Worm (Caenorhabditis elegans) whole organism, late embryonic: ENCODE measurements around the gene ZK512.10.

ENCODE experiments used
- C08G9.2 ChIP-seq: sonication (generic microtip); optimal IDR thresholded peaks from 2 replicates; lab custom pipeline; 2016; ENCODE audit warnings: mild to moderate bottlenecking, missing genetic modification characterization, moderate library complexity, missing compliant biosample characterization
- C38D4.7 ChIP-seq: fragments of 200-800 bp; sonication (Bioruptor generic); optimal IDR thresholded peaks from 2 replicates; lab custom pipeline; 2018; ENCODE audit warnings: mild to moderate bottlenecking, missing genetic modification characterization, moderate library complexity, missing compliant biosample characterization
- T23F11.4 ChIP-seq: fragments of 200-800 bp; sonication (Bioruptor generic); optimal IDR thresholded peaks from 2 replicates; lab custom pipeline; 2018; ENCODE audit warnings: mild to moderate bottlenecking, missing genetic modification characterization, missing compliant biosample characterization
- ahr-1 ChIP-seq: sonication (generic microtip); optimal IDR thresholded peaks from 2 replicates; lab custom pipeline; 2016; ENCODE audit warnings: missing genetic modification characterization, missing compliant biosample characterization
- ama-1 ChIP-seq: fragments of 150-350 bp; optimal IDR thresholded peaks from 2 replicates; lab custom pipeline; 2014
- ceh-18 ChIP-seq: sonication (generic microtip); optimal IDR thresholded peaks from 2 replicates; lab custom pipeline; 2016; ENCODE audit warnings: missing genetic modification characterization, missing compliant biosample characterization
- ceh-2 ChIP-seq: sonication (generic microtip); optimal IDR thresholded peaks from 2 replicates; lab custom pipeline; 2016; ENCODE audit warnings: missing genotype, missing genetic modification characterization, missing compliant biosample characterization
- ceh-24 ChIP-seq: sonication (generic microtip); optimal IDR thresholded peaks from 2 replicates; lab custom pipeline; 2016; ENCODE audit warnings: mild to moderate bottlenecking, missing genetic modification characterization, missing compliant biosample characterization
- ceh-30 ChIP-seq: fragments of 150-350 bp; optimal IDR thresholded peaks from 2 replicates; lab custom pipeline; 2014; ENCODE audit warnings: missing biosample characterization, missing genetic modification characterization
- ceh-31 ChIP-seq: sonication (generic microtip); optimal IDR thresholded peaks from 2 replicates; lab custom pipeline; 2016; ENCODE audit warnings: missing genetic modification characterization, missing compliant biosample characterization
- ceh-48 ChIP-seq: sonication (generic microtip); optimal IDR thresholded peaks from 2 replicates; lab custom pipeline; 2016; ENCODE audit warnings: missing genetic modification characterization, inconsistent platforms, missing compliant biosample characterization
- ceh-6 ChIP-seq: fragments of 200-800 bp; sonication (Bioruptor generic); optimal IDR thresholded peaks from 2 replicates; lab custom pipeline; 2018; ENCODE audit warnings: mild to moderate bottlenecking, missing genetic modification characterization, missing compliant biosample characterization
- ceh-9 ChIP-seq: sonication (generic microtip); optimal IDR thresholded peaks from 2 replicates; lab custom pipeline; 2016; ENCODE audit warnings: mild to moderate bottlenecking, missing genetic modification characterization, inconsistent platforms, missing compliant biosample characterization
- che-1 ChIP-seq: sonication (generic microtip); optimal IDR thresholded peaks from 2 replicates; lab custom pipeline; 2016; ENCODE audit warnings: mild to moderate bottlenecking, missing genetic modification characterization, missing compliant biosample characterization
- dmd-4 ChIP-seq: sonication (generic microtip); optimal IDR thresholded peaks from 2 replicates; lab custom pipeline; 2016; ENCODE audit warnings: borderline replicate concordance, missing genetic modification characterization, missing compliant biosample characterization
- dve-1 ChIP-seq: sonication (generic microtip); optimal IDR thresholded peaks from 2 replicates; lab custom pipeline; 2017; ENCODE audit warnings: antibody characterized with exemption, mild to moderate bottlenecking, missing genetic modification characterization, missing compliant biosample characterization
- elt-4 ChIP-seq: sonication (generic microtip); optimal IDR thresholded peaks from 2 replicates; lab custom pipeline; 2016; ENCODE audit warnings: missing genetic modification characterization, missing compliant biosample characterization
- eyg-1 ChIP-seq: sonication (generic microtip); optimal IDR thresholded peaks from 2 replicates; lab custom pipeline; 2016; ENCODE audit warnings: missing genotype, missing genetic modification characterization, missing compliant biosample characterization
- fkh-10 ChIP-seq: fragments of 150-350 bp; optimal IDR thresholded peaks from 2 replicates; lab custom pipeline; 2014; ENCODE audit warnings: missing biosample characterization, missing genetic modification reagents, missing genetic modification characterization
- fkh-6 ChIP-seq: sonication (generic microtip); optimal IDR thresholded peaks from 2 replicates; lab custom pipeline; 2016; ENCODE audit warnings: missing genetic modification characterization, missing compliant biosample characterization
- gmeb-2 ChIP-seq: sonication (generic microtip); optimal IDR thresholded peaks from 2 replicates; lab custom pipeline; 2016; ENCODE audit warnings: missing genetic modification characterization, inconsistent platforms, missing compliant biosample characterization
- hlh-30 ChIP-seq: sonication (generic microtip); optimal IDR thresholded peaks from 2 replicates; lab custom pipeline; 2017; ENCODE audit warnings: antibody characterized with exemption, missing genetic modification characterization, missing compliant biosample characterization; ENCODE audit not compliant: insufficient read depth
- hlh-6 ChIP-seq: sonication (generic microtip); optimal IDR thresholded peaks from 2 replicates; lab custom pipeline; 2016; ENCODE audit warnings: missing genotype, missing genetic modification characterization, missing compliant biosample characterization
- hlh-8 ChIP-seq: sonication (generic microtip); optimal IDR thresholded peaks from 2 replicates; lab custom pipeline; 2016; ENCODE audit warnings: missing genotype, missing genetic modification characterization, missing compliant biosample characterization
- lim-6 ChIP-seq: sonication (generic microtip); optimal IDR thresholded peaks from 2 replicates; lab custom pipeline; 2016; ENCODE audit warnings: missing genetic modification characterization, missing compliant biosample characterization
- lin-11 ChIP-seq: fragments of 200-800 bp; sonication (Bioruptor generic); optimal IDR thresholded peaks from 2 replicates; lab custom pipeline; 2018; ENCODE audit warnings: mild to moderate bottlenecking, missing genetic modification characterization, missing compliant biosample characterization
- madf-2 ChIP-seq: sonication (generic microtip); optimal IDR thresholded peaks from 2 replicates; lab custom pipeline; 2017; ENCODE audit warnings: missing genetic modification characterization, missing compliant biosample characterization
- nfya-1 ChIP-seq: sonication (generic microtip); optimal IDR thresholded peaks from 2 replicates; lab custom pipeline; 2017; ENCODE audit warnings: missing genetic modification characterization, mild to moderate bottlenecking, missing compliant biosample characterization, antibody characterized with exemption, moderate library complexity
- nhr-11 ChIP-seq: fragments of 150-350 bp; optimal IDR thresholded peaks from 2 replicates; lab custom pipeline; 2014; ENCODE audit warnings: missing biosample characterization, missing genetic modification characterization
- nhr-232 ChIP-seq: sonication (generic microtip); optimal IDR thresholded peaks from 2 replicates; lab custom pipeline; 2016; ENCODE audit warnings: missing genetic modification characterization, missing compliant biosample characterization
- odd-2 ChIP-seq: sonication (generic microtip); optimal IDR thresholded peaks from 2 replicates; lab custom pipeline; 2017; ENCODE audit warnings: antibody characterized with exemption, mild to moderate bottlenecking, missing genetic modification characterization, missing compliant biosample characterization
- pag-3 ChIP-seq: sonication (generic microtip); optimal IDR thresholded peaks from 2 replicates; lab custom pipeline; 2016; ENCODE audit warnings: missing compliant biosample characterization, missing genetic modification characterization, borderline replicate concordance
- pax-1 ChIP-seq: fragments of 150-350 bp; optimal IDR thresholded peaks from 2 replicates; lab custom pipeline; 2014; ENCODE audit warnings: missing biosample characterization, missing genetic modification characterization
- pha-2 ChIP-seq: sonication (generic microtip); optimal IDR thresholded peaks from 2 replicates; lab custom pipeline; 2017; ENCODE audit warnings: mild to moderate bottlenecking, missing genetic modification characterization, missing compliant biosample characterization
- rnt-1 ChIP-seq: sonication (generic microtip); optimal IDR thresholded peaks from 2 replicates; lab custom pipeline; 2016; ENCODE audit warnings: missing genetic modification characterization, missing compliant biosample characterization
- sdc-2 ChIP-seq: sonication (generic microtip); optimal IDR thresholded peaks from 2 replicates; lab custom pipeline; 2016; ENCODE audit warnings: missing genotype, missing genetic modification characterization, missing compliant biosample characterization
- syd-9 ChIP-seq: sonication (generic microtip); optimal IDR thresholded peaks from 2 replicates; lab custom pipeline; 2016; ENCODE audit warnings: mild to moderate bottlenecking, missing genetic modification characterization, moderate library complexity, missing compliant biosample characterization
- tbx-7 ChIP-seq: sonication (generic microtip); optimal IDR thresholded peaks from 2 replicates; lab custom pipeline; 2016; ENCODE audit warnings: missing genotype, missing genetic modification characterization, missing compliant biosample characterization
- unc-3 ChIP-seq, 2 experiments: fragments of 200-800 bp in 1 of 2; sonication (Bioruptor generic) in 1 of 2; sonication (generic microtip) in 1 of 2; conservative IDR thresholded peaks in 1 of 2; optimal IDR thresholded peaks in 1 of 2; 2 replicates each; pipeline versions ENCODE4 v1.3.6 to Lab custom; 2016 to 2022; ENCODE audit warnings: missing compliant biosample characterization in 2 of 2, missing genetic modification characterization in 2 of 2, missing genetic modification reagents in 1 of 2
- unc-42 ChIP-seq: sonication (generic microtip); optimal IDR thresholded peaks from 2 replicates; lab custom pipeline; 2016; ENCODE audit warnings: missing genotype, missing genetic modification characterization, missing compliant biosample characterization
- unc-55 ChIP-seq: sonication (generic microtip); optimal IDR thresholded peaks from 2 replicates; lab custom pipeline; 2017; ENCODE audit warnings: missing biosample characterization, missing genetic modification reagents, missing genetic modification characterization
- unc-86 ChIP-seq: sonication (generic microtip); optimal IDR thresholded peaks from 2 replicates; lab custom pipeline; 2016; ENCODE audit warnings: missing genetic modification characterization, missing compliant biosample characterization
- ztf-16 ChIP-seq: sonication (generic microtip); optimal IDR thresholded peaks from 2 replicates; lab custom pipeline; 2017; ENCODE audit warnings: missing genetic modification characterization, missing compliant biosample characterization

ZK512.10 gene

DNA sequence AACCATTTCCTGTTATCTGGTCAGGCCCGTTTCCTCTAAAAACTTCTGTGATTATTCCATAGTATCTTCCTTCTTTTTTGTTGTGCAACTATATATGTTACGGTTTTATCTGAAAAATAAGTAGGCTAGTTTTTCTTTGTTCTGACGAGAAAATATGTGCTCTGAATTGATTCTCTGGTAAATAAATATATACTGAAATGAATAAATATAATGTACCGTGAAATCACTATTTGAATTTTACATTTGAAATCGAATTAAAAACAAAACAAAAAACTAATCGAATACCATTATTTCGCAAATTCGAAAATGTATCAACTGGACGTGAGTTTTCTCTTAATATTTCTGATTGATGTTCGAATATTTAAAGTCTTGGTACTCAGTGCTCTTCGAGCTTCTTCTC is at the start of gene ZK512.10:
TSS of gene ZK512.10 (plus strand) at position 301 of the 400 bp plus-strand sequence.
- no peak for TF ChIP-seq lim-6 (tag; lab: Kevin White, UChicago)
- no peak for TF ChIP-seq gmeb-2 (tag; lab: Kevin White, UChicago)
- TF ChIP-seq nfya-1 (tag; lab: Kevin White, UChicago) = no peak
- no peak for TF ChIP-seq ceh-30 (tag; lab: Kevin White, UChicago)
- TF ChIP-seq lin-11 (tag; lab: Kevin White, UChicago) = no peak
- TF ChIP-seq unc-3 (GFP tag; conservative IDR thresholded peaks at IDR 0.05; lab: Robert Waterston, UW) = no peak
- TF ChIP-seq unc-3 (tag; optimal IDR thresholded peaks at IDR 0.05; lab: Kevin White, UChicago) = no peak
- TF ChIP-seq T23F11.4 = no peak
- TF ChIP-seq elt-4 (tag; lab: Kevin White, UChicago) = no peak
- TF ChIP-seq ceh-24 (tag; lab: Kevin White, UChicago) = no peak
- no peak for TF ChIP-seq ztf-16
- TF ChIP-seq rnt-1 (tag; lab: Kevin White, UChicago) = no peak
- no peak for TF ChIP-seq unc-86 (tag; lab: Kevin White, UChicago)
- no peak for TF ChIP-seq ahr-1
- no peak for TF ChIP-seq dmd-4 (tag; lab: Kevin White, UChicago)
- no peak for TF ChIP-seq syd-9
- no peak for TF ChIP-seq pag-3 (tag; lab: Kevin White, UChicago)
- no peak for TF ChIP-seq eyg-1 (tag; lab: Kevin White, UChicago)
- TF ChIP-seq nhr-11 = no peak
- TF ChIP-seq hlh-30 (tag; lab: Kevin White, UChicago) = no peak
- TF ChIP-seq pha-2 (tag; lab: Kevin White, UChicago) = no peak
- TF ChIP-seq, all 69 proteins: peak for 0

ce11 chrIII:9081055-9081454 is 49.6 kb upstream of the ZK512.10 start, which contains the start of gene far-1:
far-1 (minus strand) TSS chrIII:9081179.
- TF ChIP-seq fkh-6 = no peak
- TF ChIP-seq madf-2 = no peak
- TF ChIP-seq hlh-8 (tag; lab: Kevin White, UChicago) = peak; percentile 41
- TF ChIP-seq ceh-18 (tag; lab: Kevin White, UChicago) = peak; percentile 10
- TF ChIP-seq ama-1 (lab: Kevin White, UChicago) = peak; percentile 74
- TF ChIP-seq nfya-1 (tag; lab: Kevin White, UChicago) = peak; percentile 23
- peak; percentile 11 for TF ChIP-seq C08G9.2 (tag; lab: Kevin White, UChicago)

- TF ChIP-seq ceh-6 (GFP tag; lab: Kevin White, UChicago) = no peak
- TF ChIP-seq ceh-48 (tag; lab: Kevin White, UChicago) = no peak
- TF ChIP-seq ceh-2 (tag; lab: Kevin White, UChicago) = no peak
- TF ChIP-seq unc-86 (tag; lab: Kevin White, UChicago) = no peak
- TF ChIP-seq dve-1 (tag; lab: Kevin White, UChicago) = no peak
These were observed 48.9 kb upstream of the ZK512.10 start, which contains the start of gene far-2 for ce11 chrIII:9081763-9082162. far-2 (plus strand) TSS chrIII:9081828.

ce11 chrIII:9083118-9083517 is 47.6 kb upstream of the ZK512.10 start:
- TF ChIP-seq unc-55 (GFP tag; lab: Kevin White, UChicago) = peak; percentile 2
- TF ChIP-seq hlh-30 (tag; lab: Kevin White, UChicago) = peak; percentile 34
- no peak for TF ChIP-seq che-1 (tag; lab: Kevin White, UChicago)
- no peak for TF ChIP-seq fkh-6
- TF ChIP-seq ceh-18 (tag; lab: Kevin White, UChicago) = peak; percentile 44
- TF ChIP-seq rnt-1 (tag; lab: Kevin White, UChicago) = peak; percentile 75
- no peak for TF ChIP-seq lin-11 (tag; lab: Kevin White, UChicago)
- no peak for TF ChIP-seq nhr-11

DNA sequence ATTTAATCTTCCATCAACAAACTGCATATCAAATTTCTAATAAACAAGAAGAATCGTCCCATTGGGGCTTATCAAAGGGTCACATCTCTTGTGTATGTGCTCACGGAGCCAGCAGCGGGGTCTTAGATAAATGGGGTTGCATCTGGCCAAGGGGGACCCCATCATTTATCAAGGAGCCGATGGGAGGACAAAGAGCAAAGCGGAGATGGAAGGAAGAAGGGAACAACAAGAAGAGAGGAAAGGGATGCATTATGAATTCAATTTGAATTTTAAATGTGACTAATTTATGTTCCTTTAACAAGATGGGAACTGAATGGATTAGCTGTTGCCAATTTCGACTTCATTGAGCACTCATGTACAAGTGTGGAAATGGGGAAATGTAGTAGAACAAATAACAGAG is 46.4 kb upstream of the ZK512.10 start:
- TF ChIP-seq ceh-31 (tag; lab: Kevin White, UChicago) = peak; percentile 14
- no peak for TF ChIP-seq hlh-6 (tag; lab: Kevin White, UChicago)
- no peak for TF ChIP-seq ceh-48 (tag; lab: Kevin White, UChicago)
- TF ChIP-seq tbx-7 (tag; lab: Kevin White, UChicago) = no peak
- no peak for TF ChIP-seq ceh-30 (tag; lab: Kevin White, UChicago)
- peak; percentile 1 for TF ChIP-seq rnt-1 (tag; lab: Kevin White, UChicago)
- peak; percentile 91 for TF ChIP-seq unc-42 (tag; lab: Kevin White, UChicago)
- no peak for TF ChIP-seq sdc-2
- no peak for TF ChIP-seq pax-1 (tag; lab: Kevin White, UChicago)
- no peak for TF ChIP-seq nhr-232 (tag; lab: Kevin White, UChicago)
- TF ChIP-seq fkh-10 (GFP tag; lab: Kevin White, UChicago) = no peak
- no peak for TF ChIP-seq ama-1 (lab: Kevin White, UChicago)
- TF ChIP-seq dmd-4 (tag; lab: Kevin White, UChicago) = no peak
- no peak for TF ChIP-seq ceh-9 (tag; lab: Kevin White, UChicago)
- no peak for TF ChIP-seq C38D4.7 (GFP tag; lab: Kevin White, UChicago)
- no peak for TF ChIP-seq unc-3 (GFP tag; conservative IDR thresholded peaks at IDR 0.05; lab: Robert Waterston, UW)
- TF ChIP-seq unc-3 (tag; optimal IDR thresholded peaks at IDR 0.05; lab: Kevin White, UChicago) = peak; percentile 28
- peak; percentile 16 for TF ChIP-seq nfya-1 (tag; lab: Kevin White, UChicago)
- no peak for TF ChIP-seq odd-2 (tag; lab: Kevin White, UChicago)
